Worm (Caenorhabditis elegans): ENCODE results near the gene noca-2.

DNA sequence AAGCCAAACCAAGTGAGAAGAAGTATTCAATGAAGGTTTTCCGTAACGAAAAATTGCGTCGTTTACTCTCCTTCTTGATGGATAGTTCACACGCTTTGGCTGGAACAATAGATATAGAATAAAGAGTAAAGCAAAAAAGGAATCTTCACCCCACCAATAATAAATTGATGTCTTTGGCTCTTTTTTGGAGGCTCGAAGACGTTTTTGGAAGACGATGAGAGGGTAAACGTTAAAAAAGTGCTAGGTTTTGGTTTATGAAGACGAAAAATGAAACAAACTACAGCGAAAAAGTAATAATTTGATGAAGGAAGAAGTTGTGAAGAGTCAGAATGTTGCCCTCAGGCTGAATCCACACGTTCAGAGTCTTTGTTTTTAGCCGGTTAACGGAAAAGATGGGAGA, 44.9 kb upstream of the noca-2 start, which contains the start of gene sto-3:
- no peak for TF ChIP-seq R02D3.7 (tag; optimal IDR thresholded peaks at IDR 0.05)
- TF ChIP-seq nhr-111 (GFP tag; optimal IDR thresholded peaks at IDR 0.05) = no peak

Data from whole organism, L4 larva.